Fruit fly (Drosophila melanogaster) whole organism, embryonic: ENCODE measurements around the gene CG43867.

Experiments used
- CG10147 ChIP-seq: fragments of 200-800 bp; sonication (Bioruptor generic); optimal IDR thresholded peaks from 2 replicates; lab custom pipeline; 2019; ENCODE audit warnings: missing biosample characterization, mild to moderate bottlenecking, missing genetic modification characterization, moderate library complexity
- CG10209 ChIP-seq: fragments of 200-800 bp; sonication (Bioruptor generic); optimal IDR thresholded peaks from 3 replicates; lab custom pipeline; 2017; ENCODE audit warnings: missing biosample characterization, mild to moderate bottlenecking, missing genetic modification characterization, missing genetic modification reagents
- CG10366 ChIP-seq: fragments of 200-800 bp; sonication (Bioruptor generic); IDR thresholded peaks from 2 replicates; pipeline ENCODE4 v1.3.6; 2022; ENCODE audit warnings: missing biosample characterization, missing genetic modification characterization
- CG13123 ChIP-seq: fragments of 200-800 bp; sonication (Bioruptor generic); optimal IDR thresholded peaks from 2 replicates; lab custom pipeline; 2016; ENCODE audit warnings: missing biosample characterization, missing genetic modification characterization
- CG13894 ChIP-seq: fragments of 200-800 bp; sonication (Bioruptor generic); optimal IDR thresholded peaks from 3 replicates; lab custom pipeline; 2018; ENCODE audit warnings: missing biosample characterization, mild to moderate bottlenecking, missing genetic modification characterization, moderate library complexity
- CG14014 ChIP-seq: fragments of 200-800 bp; sonication (Bioruptor generic); IDR thresholded peaks from 2 replicates; pipeline ENCODE4 v1.3.6; 2022; ENCODE audit warnings: missing biosample characterization, missing genetic modification characterization
- CG14050 ChIP-seq: fragments of 200-800 bp; sonication (Bioruptor generic); IDR thresholded peaks from 3 replicates; pipeline ENCODE4 v1.3.6; 2022; ENCODE audit warnings: missing biosample characterization, missing genetic modification characterization
- CG15269 ChIP-seq: fragments of 200-800 bp; sonication (Bioruptor generic); optimal IDR thresholded peaks from 2 replicates; lab custom pipeline; 2018; ENCODE audit warnings: missing biosample characterization, mild to moderate bottlenecking, missing genetic modification characterization, moderate library complexity
- CG15601 ChIP-seq: fragments of 200-800 bp; sonication (Bioruptor generic); optimal IDR thresholded peaks from 3 replicates; lab custom pipeline; 2019; ENCODE audit warnings: missing biosample characterization, mild to moderate bottlenecking, missing genetic modification characterization, moderate library complexity
- CG1602 ChIP-seq: fragments of 200-800 bp; sonication (Bioruptor generic); optimal IDR thresholded peaks from 3 replicates; lab custom pipeline; 2016; ENCODE audit warnings: missing biosample characterization, missing genetic modification characterization
- CG16863 ChIP-seq: fragments of 200-800 bp; sonication (Bioruptor generic); optimal IDR thresholded peaks from 3 replicates; lab custom pipeline; 2016; ENCODE audit warnings: missing biosample characterization, missing genetic modification characterization
- CG17328 ChIP-seq: fragments of 200-800 bp; sonication (Bioruptor generic); IDR thresholded peaks from 2 replicates; pipeline ENCODE4 v1.3.6; 2022; ENCODE audit warnings: missing biosample characterization, missing genetic modification characterization
- CG17361 ChIP-seq: fragments of 200-800 bp; sonication (Bioruptor generic); IDR thresholded peaks from 3 replicates; pipeline ENCODE4 v1.3.6; 2022; ENCODE audit warnings: missing biosample characterization, missing genetic modification characterization
- CG2120 ChIP-seq: fragments of 200-800 bp; sonication (Bioruptor generic); optimal IDR thresholded peaks from 3 replicates; lab custom pipeline; 2016; ENCODE audit warnings: missing biosample characterization, missing genetic modification characterization
- CG30403 ChIP-seq: fragments of 200-800 bp; sonication (Bioruptor generic); optimal IDR thresholded peaks from 3 replicates; lab custom pipeline; 2016; ENCODE audit warnings: missing biosample characterization, missing genetic modification characterization
- CG4404 ChIP-seq: fragments of 200-800 bp; sonication (Bioruptor generic); IDR thresholded peaks from 2 replicates; pipeline ENCODE4 v1.3.6; 2022; ENCODE audit warnings: missing biosample characterization, missing genetic modification characterization
- CG4424 ChIP-seq: fragments of 200-800 bp; sonication (Bioruptor generic); optimal IDR thresholded peaks from 3 replicates; lab custom pipeline; 2016; ENCODE audit warnings: missing biosample characterization, missing genetic modification characterization
- CG6683 ChIP-seq: fragments of 200-800 bp; sonication (Bioruptor generic); optimal IDR thresholded peaks from 2 replicates; lab custom pipeline; 2017; ENCODE audit warnings: missing biosample characterization, mild to moderate bottlenecking, missing genetic modification characterization, missing genetic modification reagents
- CG6813 ChIP-seq: fragments of 200-800 bp; sonication (Bioruptor generic); optimal IDR thresholded peaks from 2 replicates; lab custom pipeline; 2017; ENCODE audit warnings: missing biosample characterization, missing genetic modification characterization, mild to moderate bottlenecking, moderate library complexity, missing genetic modification reagents
- CG8290 ChIP-seq, 3 experiments: fragments of 200-800 bp; sonication (Bioruptor generic); optimal IDR thresholded peaks; 2 replicates each; lab custom pipeline; 2016 to 2019; ENCODE audit warnings: missing biosample characterization in 3 of 3, missing genetic modification characterization in 3 of 3, mild to moderate bottlenecking in 2 of 3, moderate library complexity in 1 of 3
- CG9215 ChIP-seq: fragments of 200-800 bp; sonication (Bioruptor generic); IDR thresholded peaks from 2 replicates; pipeline ENCODE4 v1.3.6; 2022; ENCODE audit warnings: missing biosample characterization, missing genetic modification characterization
- Chrac-16 ChIP-seq: fragments of 200-800 bp; sonication (Bioruptor generic); optimal IDR thresholded peaks from 3 replicates; lab custom pipeline; 2016; ENCODE audit warnings: missing biosample characterization, missing genetic modification characterization
- D ChIP-seq, 2 experiments: fragments of 200-800 bp in 1 of 2; fragments of >200 bp in 1 of 2; sonication (Bioruptor generic) in 1 of 2; optimal IDR thresholded peaks; 2 replicates in 1 of 2; 3 replicates in 1 of 2; lab custom pipeline; 2017; ENCODE audit warnings: mild to moderate bottlenecking in 1 of 2, missing biosample characterization in 1 of 2, missing genetic modification characterization in 1 of 2, missing genetic modification reagents in 1 of 2
- E2f2 ChIP-seq: fragments of 200-800 bp; sonication (Bioruptor generic); IDR thresholded peaks from 2 replicates; pipeline ENCODE4 v1.3.6; 2022; ENCODE audit warnings: missing biosample characterization, missing genetic modification characterization
- Ets65A ChIP-seq: fragments of 200-800 bp; sonication (Bioruptor generic); peaks from one replicate; lab custom pipeline; 2016; ENCODE audit warnings: missing biosample characterization, missing genetic modification characterization
- Gsc ChIP-seq: fragments of 200-800 bp; sonication (Bioruptor generic); IDR thresholded peaks from 2 replicates; pipeline ENCODE4 v1.3.6; 2022; ENCODE audit warnings: missing biosample characterization, missing genetic modification characterization
- HLH3B ChIP-seq: fragments of 200-800 bp; sonication (Bioruptor generic); IDR thresholded peaks from 2 replicates; pipeline ENCODE4 v1.3.6; 2022; ENCODE audit warnings: missing biosample characterization, missing genetic modification characterization
- Hand ChIP-seq: fragments of 200-800 bp; sonication (Bioruptor generic); optimal IDR thresholded peaks from 2 replicates; lab custom pipeline; 2017; ENCODE audit warnings: mild to moderate bottlenecking, missing biosample characterization, missing genetic modification reagents, missing genetic modification characterization
- Hmr ChIP-seq: fragments of 200-800 bp; sonication (Bioruptor generic); optimal IDR thresholded peaks from 3 replicates; lab custom pipeline; 2017; ENCODE audit warnings: mild to moderate bottlenecking, missing biosample characterization, missing genetic modification reagents, missing genetic modification characterization
- Hr51 ChIP-seq, 2 experiments: fragments of 200-800 bp; sonication (Bioruptor generic); optimal IDR thresholded peaks; 2 replicates in 1 of 2; 3 replicates in 1 of 2; lab custom pipeline; 2016 to 2018; ENCODE audit warnings: missing biosample characterization in 2 of 2, missing genetic modification characterization in 2 of 2, mild to moderate bottlenecking in 1 of 2, moderate library complexity in 1 of 2
- Jarid2 ChIP-seq: fragments of 200-800 bp; sonication (Bioruptor generic); optimal IDR thresholded peaks from 3 replicates; lab custom pipeline; 2017; ENCODE audit warnings: mild to moderate bottlenecking, missing biosample characterization, missing genetic modification reagents, missing genetic modification characterization
- NC2β ChIP-seq: fragments of 200-800 bp; sonication (Bioruptor generic); optimal IDR thresholded peaks from 2 replicates; lab custom pipeline; 2016; ENCODE audit warnings: missing biosample characterization, missing genetic modification characterization
- Sox100B ChIP-seq: fragments of 200-800 bp; sonication (Bioruptor generic); optimal IDR thresholded peaks from 3 replicates; lab custom pipeline; 2018; ENCODE audit warnings: missing biosample characterization, mild to moderate bottlenecking, missing genetic modification characterization
- Xbp1 ChIP-seq: fragments of 200-800 bp; sonication (Bioruptor generic); optimal IDR thresholded peaks from 3 replicates; lab custom pipeline; 2016; ENCODE audit warnings: missing biosample characterization, mild to moderate bottlenecking, missing genetic modification characterization
- ab ChIP-seq: fragments of 200-800 bp; sonication (Bioruptor generic); optimal IDR thresholded peaks from 2 replicates; lab custom pipeline; 2016; ENCODE audit warnings: missing biosample characterization, missing genetic modification characterization
- bab2 ChIP-seq: fragments of 200-800 bp; sonication (Bioruptor generic); optimal IDR thresholded peaks from 2 replicates; lab custom pipeline; 2016; ENCODE audit warnings: missing biosample characterization, missing genetic modification characterization
- crol ChIP-seq: fragments of 200-800 bp; sonication (Bioruptor generic); IDR thresholded peaks from 2 replicates; pipeline ENCODE4 v1.3.6; 2022; ENCODE audit warnings: missing biosample characterization, missing genetic modification characterization
- da ChIP-seq: fragments of 200-800 bp; sonication (Bioruptor generic); optimal IDR thresholded peaks from 2 replicates; lab custom pipeline; 2016; ENCODE audit warnings: missing biosample characterization, missing genetic modification characterization
- dmrt99B ChIP-seq: fragments of 200-800 bp; sonication (Bioruptor generic); optimal IDR thresholded peaks from 2 replicates; lab custom pipeline; 2018; ENCODE audit warnings: missing biosample characterization, mild to moderate bottlenecking, missing genetic modification characterization, moderate library complexity
- ftz-f1 ChIP-seq: fragments of 200-800 bp; sonication (Bioruptor generic); optimal IDR thresholded peaks from 2 replicates; lab custom pipeline; 2016; ENCODE audit warnings: missing biosample characterization, missing genetic modification characterization
- insv ChIP-seq, 2 experiments: fragments of 200-800 bp; sonication (Bioruptor generic); optimal IDR thresholded peaks; 3 replicates each; lab custom pipeline; 2016 to 2018; ENCODE audit warnings: missing biosample characterization in 2 of 2, missing genetic modification characterization in 2 of 2
- org-1 ChIP-seq: fragments of 200-800 bp; sonication (Bioruptor generic); optimal IDR thresholded peaks from 2 replicates; lab custom pipeline; 2017; ENCODE audit warnings: missing biosample characterization, missing genetic modification characterization
- pho ChIP-seq: fragments of 200-800 bp; sonication (Bioruptor generic); optimal IDR thresholded peaks from 2 replicates; lab custom pipeline; 2016; ENCODE audit warnings: missing biosample characterization, missing genetic modification characterization
- pita ChIP-seq: fragments of 200-800 bp; sonication (Bioruptor generic); optimal IDR thresholded peaks from 2 replicates; lab custom pipeline; 2017; ENCODE audit warnings: missing biosample characterization, mild to moderate bottlenecking, missing genetic modification characterization
- repo ChIP-seq: fragments of 200-800 bp; sonication (Bioruptor generic); optimal IDR thresholded peaks from 2 replicates; lab custom pipeline; 2016; ENCODE audit warnings: missing biosample characterization, missing genetic modification characterization
- run ChIP-seq: fragments of 200-800 bp; sonication (Bioruptor generic); optimal IDR thresholded peaks from 3 replicates; lab custom pipeline; 2018; ENCODE audit warnings: missing biosample characterization, mild to moderate bottlenecking, missing genetic modification characterization
- sob ChIP-seq: fragments of 200-800 bp; sonication (Bioruptor generic); IDR thresholded peaks from 2 replicates; pipeline ENCODE4 v1.3.6; 2022; ENCODE audit warnings: missing biosample characterization, missing genetic modification characterization
- tgo ChIP-seq: fragments of 200-800 bp; sonication (Bioruptor generic); IDR thresholded peaks from 3 replicates; pipeline ENCODE4 v1.3.6; 2022; ENCODE audit warnings: missing biosample characterization, missing genetic modification characterization
- ttk ChIP-seq: fragments of 200-800 bp; sonication (Bioruptor generic); IDR thresholded peaks from 2 replicates; pipeline ENCODE4 v2.1.2; 2022; ENCODE audit warnings: missing biosample characterization, missing genetic modification characterization
- zfh2 ChIP-seq: fragments of 200-800 bp; sonication (Bioruptor generic); optimal IDR thresholded peaks from 2 replicates; lab custom pipeline; 2016; ENCODE audit warnings: missing biosample characterization, missing genetic modification characterization

The CG43867 gene

dm6 chrX:955873-956272 lies 28.1 kb upstream of the CG43867 start (continued):
- peak; percentile 63 for TF ChIP-seq Xbp1 (GFP tag; lab: Kevin White, UChicago)
- peak; percentile 35 for TF ChIP-seq CG16863
- no peak for TF ChIP-seq pita (GFP tag; lab: Kevin White, UChicago)
- no peak for TF ChIP-seq CG15601 (tag; lab: Kevin White, UChicago)
- TF ChIP-seq bab2 (GFP tag; lab: Kevin White, UChicago) = peak; percentile 52
- peak; percentile 65 for TF ChIP-seq Hmr
- TF ChIP-seq dmrt99B = peak; percentile 77
- peak; percentile 51 for TF ChIP-seq CG4424 (GFP tag; lab: Kevin White, UChicago)
- TF ChIP-seq CG8290 (GFP tag; optimal IDR thresholded peaks at IDR 0.05; lab: Kevin White, UChicago) = no peak
- TF ChIP-seq CG8290 (tag; optimal IDR thresholded peaks at IDR 0.05; lab: Kevin White, UChicago) = peak in 1 of 2 experiments; percentile 90
- peak; percentile 59 for TF ChIP-seq CG14014 (GFP tag; lab: Robert Waterston, UW)
- TF ChIP-seq HLH3B (GFP tag; lab: Robert Waterston, UW) = peak; percentile 71
- peak; percentile 7 to 65 for TF ChIP-seq Hr51 (GFP tag; optimal IDR thresholded peaks at IDR 0.05; lab: Kevin White, UChicago)
- TF ChIP-seq Chrac-16 (GFP tag; lab: Kevin White, UChicago) = peak; percentile 17
- peak; percentile 17 for TF ChIP-seq Sox100B
- peak; percentile 45 for TF ChIP-seq CG30403 (GFP tag; lab: Kevin White, UChicago)
- TF ChIP-seq crol = 0 out of 2 replicates have a peak, but pooled peaks have one; percentile 3
- peak; percentile 41 for TF ChIP-seq org-1
- TF ChIP-seq CG10147 = peak; percentile 44
- TF ChIP-seq CG9215 (GFP tag; lab: Robert Waterston, UW) = peak; percentile 61
- peak; percentile 21; the same call in 1 of the 3 replicates for TF ChIP-seq CG14050
- TF ChIP-seq CG4404 (GFP tag; lab: Robert Waterston, UW) = peak; percentile 23; the same call in 1 of the 2 replicates
- no peak for TF ChIP-seq Gsc (GFP tag; lab: Robert Waterston, UW)
- TF ChIP-seq ab = no peak
- TF ChIP-seq D (optimal IDR thresholded peaks at IDR 0.05; lab: Kevin White, UChicago) = no peak
- peak; percentile 43 for TF ChIP-seq D (GFP tag; optimal IDR thresholded peaks at IDR 0.05; lab: Kevin White, UChicago)
- TF ChIP-seq NC2β (GFP tag; lab: Kevin White, UChicago) = no peak
- TF ChIP-seq da (GFP tag; lab: Kevin White, UChicago) = no peak
- peak; percentile 53; the same call in 1 of the 2 replicates for TF ChIP-seq sob (GFP tag; lab: Robert Waterston, UW)
- TF ChIP-seq Ets65A = peak; percentile 93
- TF ChIP-seq ttk (GFP tag; lab: Robert Waterston, UW) = peak; percentile 56
- TF ChIP-seq CG6813 (GFP tag; lab: Kevin White, UChicago) = peak; percentile 40
- TF ChIP-seq repo (GFP tag; lab: Kevin White, UChicago) = peak; percentile 2
- peak; percentile 11 for TF ChIP-seq CG1602 (GFP tag; lab: Kevin White, UChicago)
- TF ChIP-seq run (tag; lab: Kevin White, UChicago) = peak; percentile 51
- peak; percentile 62 for TF ChIP-seq CG15269
- peak; percentile 28 for TF ChIP-seq Hand (GFP tag; lab: Kevin White, UChicago)
- TF ChIP-seq CG13123 (GFP tag; lab: Kevin White, UChicago) = peak; percentile 5
- peak; percentile 41 for TF ChIP-seq CG10209
- peak; percentile 56 for TF ChIP-seq CG17328 (GFP tag; lab: Robert Waterston, UW)
- 0 out of 2 replicates have a peak, but pooled peaks have one; percentile 13 for TF ChIP-seq E2f2 (GFP tag; lab: Robert Waterston, UW)
- TF ChIP-seq CG10366 (GFP tag; lab: Robert Waterston, UW) = peak; percentile 50; the same call in 1 of the 2 replicates
- TF ChIP-seq zfh2 (GFP tag; lab: Kevin White, UChicago) = peak; percentile 5
- peak; percentile 55; the same call in 2 of the 3 replicates for TF ChIP-seq tgo
- no peak for TF ChIP-seq insv (GFP tag; optimal IDR thresholded peaks at IDR 0.05; lab: Kevin White, UChicago)
- TF ChIP-seq pho = peak; percentile 30
- TF ChIP-seq ftz-f1 (GFP tag; lab: Kevin White, UChicago) = no peak
- TF ChIP-seq CG2120 = peak; percentile 68
- TF ChIP-seq Jarid2 (GFP tag; lab: Kevin White, UChicago) = no peak
- TF ChIP-seq CG13894 = peak; percentile 12
- peak; percentile 35 for TF ChIP-seq CG6683 (GFP tag; lab: Kevin White, UChicago)
- peak; percentile 53; the same call in 1 of the 3 replicates for TF ChIP-seq CG17361 (GFP tag; lab: Robert Waterston, UW)
